Worm (Caenorhabditis elegans) whole organism, early embryonic: ENCODE results near the gene cri-2.

Source experiments
- B0310.2 ChIP-seq: sonication (generic microtip); optimal IDR thresholded peaks from 2 replicates; lab custom pipeline; 2016; ENCODE audit warnings: mild to moderate bottlenecking, missing genetic modification characterization, missing compliant biosample characterization
- F13C5.2 ChIP-seq: sonication (generic microtip); optimal IDR thresholded peaks from 2 replicates; lab custom pipeline; 2017; ENCODE audit warnings: mild to moderate bottlenecking, missing genetic modification characterization, inconsistent platforms, missing compliant biosample characterization
- aly-1 ChIP-seq: sonication (generic microtip); optimal IDR thresholded peaks from 2 replicates; lab custom pipeline; 2016; ENCODE audit warnings: missing genetic modification characterization, missing compliant biosample characterization
- ama-1 ChIP-seq: fragments of 150-350 bp; optimal IDR thresholded peaks from 2 replicates; lab custom pipeline; 2014
- ets-7 ChIP-seq: sonication (generic microtip); optimal IDR thresholded peaks from 2 replicates; lab custom pipeline; 2016; ENCODE audit warnings: missing genotype, missing genetic modification characterization, missing compliant biosample characterization
- flt-1 ChIP-seq: fragments of 200-800 bp; sonication (Bioruptor generic); IDR thresholded peaks from 2 replicates; pipeline ENCODE4 v1.3.6; 2022; ENCODE audit warnings: missing genetic modification characterization, missing compliant biosample characterization
- hmg-4 ChIP-seq: fragments of 200-800 bp; sonication (Bioruptor generic); optimal IDR thresholded peaks from 2 replicates; lab custom pipeline; 2018; ENCODE audit warnings: mild to moderate bottlenecking, missing genetic modification characterization, missing compliant biosample characterization
- hnd-1 ChIP-seq: sonication (generic microtip); optimal IDR thresholded peaks from 2 replicates; lab custom pipeline; 2016; ENCODE audit warnings: missing genetic modification characterization, missing compliant biosample characterization
- pes-1 ChIP-seq: fragments of 200-800 bp; sonication (Bioruptor generic); IDR thresholded peaks from 2 replicates; pipeline ENCODE4 v1.3.6; 2022; ENCODE audit warnings: missing genetic modification reagents, missing genetic modification characterization, missing compliant biosample characterization
- sea-1 ChIP-seq: fragments of 200-800 bp; sonication (Bioruptor generic); conservative IDR thresholded peaks from 2 replicates; pipeline ENCODE4 v1.3.6; 2022; ENCODE audit warnings: missing genetic modification characterization, missing compliant biosample characterization
- tbx-11 ChIP-seq: fragments of 200-800 bp; sonication (Bioruptor generic); IDR thresholded peaks from 2 replicates; pipeline ENCODE4 v1.3.6; 2022; ENCODE audit warnings: missing genetic modification characterization, missing compliant biosample characterization
- tra-4 ChIP-seq: sonication (generic microtip); optimal IDR thresholded peaks from 2 replicates; lab custom pipeline; 2017; ENCODE audit warnings: missing genetic modification characterization, missing compliant biosample characterization

ce11 chrV:8211993-8212392 is 10.4 kb downstream of the cri-2 start:
- TF ChIP-seq hmg-4 (GFP tag; lab: Kevin White, UChicago) (no peak), sea-1 (GFP tag; lab: Robert Waterston, UW) (no peak), pes-1 (GFP tag; lab: Robert Waterston, UW) (no peak), ets-7 (tag; lab: Kevin White, UChicago) (no peak), B0310.2 (tag; lab: Kevin White, UChicago) (no peak), hnd-1 (tag; lab: Kevin White, UChicago) (no peak), ama-1 (lab: Kevin White, UChicago) (no peak), flt-1 (GFP tag; lab: Robert Waterston, UW) (no peak), F13C5.2 (tag; lab: Kevin White, UChicago) (no peak), tra-4 (tag; lab: Kevin White, UChicago) (no peak), tbx-11 (GFP tag; lab: Robert Waterston, UW) (no peak), aly-1 (tag; lab: Kevin White, UChicago) (no peak)
